Worm (Caenorhabditis elegans) whole organism, mixed stage, embryonic: ENCODE results near the gene shw-1.

Experiments
- drap-1 ChIP-seq: fragments of 200-800 bp; sonication (Bioruptor generic); optimal IDR thresholded peaks from 3 replicates; lab custom pipeline; 2018; ENCODE audit warnings: mild to moderate bottlenecking, missing genetic modification characterization, missing compliant biosample characterization
- elt-1 ChIP-seq: sonication (generic microtip); optimal IDR thresholded peaks from 2 replicates; lab custom pipeline; 2017; ENCODE audit warnings: missing genetic modification characterization, mild to moderate bottlenecking, missing compliant biosample characterization, antibody characterized with exemption, moderate library complexity, borderline replicate concordance; ENCODE audit not compliant: insufficient read depth
- nhr-12 ChIP-seq: fragments of 150-350 bp; optimal IDR thresholded peaks from 2 replicates; lab custom pipeline; 2014; ENCODE audit warnings: missing biosample characterization, missing genetic modification characterization
- nhr-237 ChIP-seq: fragments of 150-350 bp; optimal IDR thresholded peaks from 2 replicates; lab custom pipeline; 2014; ENCODE audit warnings: missing biosample characterization, missing genetic modification characterization
- unc-39 ChIP-seq: fragments of 150-350 bp; optimal IDR thresholded peaks from 2 replicates; lab custom pipeline; 2014; ENCODE audit warnings: missing biosample characterization, missing genetic modification characterization
- ztf-11 ChIP-seq: fragments of 150-350 bp; optimal IDR thresholded peaks from 2 replicates; lab custom pipeline; 2014; ENCODE audit warnings: missing biosample characterization, missing genetic modification characterization

DNA sequence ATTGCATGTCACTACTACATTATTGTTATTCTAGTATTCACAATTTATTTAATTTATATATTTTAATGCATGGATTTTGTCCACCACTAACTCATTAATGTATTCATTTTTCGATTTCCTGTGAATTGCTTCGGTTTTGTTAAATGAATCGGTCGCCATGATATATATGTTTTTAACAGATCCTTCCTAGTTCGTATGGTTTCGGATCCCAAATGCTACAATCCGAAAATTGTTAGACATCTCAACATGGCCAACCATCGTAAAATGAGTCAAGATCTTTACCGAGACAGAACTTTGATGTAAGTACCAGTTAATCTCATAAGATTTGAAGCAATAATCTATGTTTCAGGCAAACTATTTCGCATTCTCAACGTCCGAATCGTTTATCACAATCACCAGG lies 48.2 kb downstream of the shw-1 start:
- TF ChIP-seq ztf-11 (no peak), unc-39 (tag; lab: Kevin White, UChicago) (no peak), drap-1 (GFP tag; lab: Kevin White, UChicago) (no peak), elt-1 (no peak), nhr-12 (tag; lab: Kevin White, UChicago) (no peak), nhr-237 (tag; lab: Kevin White, UChicago) (no peak)
